5 fruit fly cellular contexts compared by ENCODE assay signal in genomic region chrX:11792415-11793328, dm6.
TF ChIP-seq lines count a peak whose summit lies in the region.

Gene CkIIbeta (plus strand): TSS chrX:11792533.

- TF ChIP-seq CTCF in whole organism, embryonic (GFP tag; optimal IDR thresholded peaks at IDR 0.05; lab: Kevin White, UChicago) = no peak

TF ChIP-seq in whole organism, adult, 20 proteins besides CTCF, POLR2A, EP300 and RAD21 (continues in another document):
- TF ChIP-seq CG5204 (GFP tag; optimal IDR thresholded peaks at IDR 0.05; lab: Kevin White, UChicago) = no peak
- peak; percentile 53 for TF ChIP-seq CG7101 (tag; optimal IDR thresholded peaks at IDR 0.05; lab: Kevin White, UChicago)
- TF ChIP-seq kay (GFP tag; lab: Kevin White, UChicago; ENCODE audit: borderline replicate concordance) = no peak
- TF ChIP-seq CG7045 (GFP tag; optimal IDR thresholded peaks at IDR 0.05; lab: Kevin White, UChicago) = no peak
- peak; percentile 13 for TF ChIP-seq bab1 (GFP tag; optimal IDR thresholded peaks at IDR 0.05; lab: Kevin White, UChicago)
- no peak for TF ChIP-seq Clk (GFP tag; optimal IDR thresholded peaks at IDR 0.05; lab: Kevin White, UChicago)
- peak; percentile 45 for TF ChIP-seq Mnt (GFP tag; optimal IDR thresholded peaks at IDR 0.05; lab: Kevin White, UChicago)
- TF ChIP-seq toe (GFP tag; optimal IDR thresholded peaks at IDR 0.05; lab: Kevin White, UChicago) = no peak
- TF ChIP-seq cnc (optimal IDR thresholded peaks at IDR 0.05; lab: Kevin White, UChicago) = no peak
- TF ChIP-seq CG1620 (GFP tag; optimal IDR thresholded peaks at IDR 0.05; lab: Kevin White, UChicago) = peak; percentile 75
- TF ChIP-seq tj (GFP tag; optimal IDR thresholded peaks at IDR 0.05; lab: Kevin White, UChicago) = no peak
- no peak for TF ChIP-seq CG12768 (GFP tag; optimal IDR thresholded peaks at IDR 0.05; lab: Kevin White, UChicago)
- peak; percentile 74 for TF ChIP-seq ovo (GFP tag; optimal IDR thresholded peaks at IDR 0.05; lab: Kevin White, UChicago)
- TF ChIP-seq CG33017 (tag; optimal IDR thresholded peaks at IDR 0.05; lab: Kevin White, UChicago) = no peak
- no peak for TF ChIP-seq cic (GFP tag; optimal IDR thresholded peaks at IDR 0.05; lab: Kevin White, UChicago)
- peak; percentile 21 for TF ChIP-seq CG11617 (GFP tag; optimal IDR thresholded peaks at IDR 0.05; lab: Kevin White, UChicago)
- peak; percentile 75 for TF ChIP-seq Crg-1 (GFP tag; optimal IDR thresholded peaks at IDR 0.05; lab: Kevin White, UChicago)
- TF ChIP-seq CG14711 (tag; optimal IDR thresholded peaks at IDR 0.05; lab: Kevin White, UChicago) = peak; percentile 16
- TF ChIP-seq Hr96 (GFP tag; optimal IDR thresholded peaks at IDR 0.05; lab: Kevin White, UChicago) = no peak

TF ChIP-seq in whole organism, embryonic, 481 proteins besides CTCF, POLR2A, EP300 and RAD21 (continues in another document):
- TF ChIP-seq HLH54F (GFP tag; optimal IDR thresholded peaks at IDR 0.05; lab: Kevin White, UChicago) = peak; percentile 59
- TF ChIP-seq dpn (GFP tag; optimal IDR thresholded peaks at IDR 0.05; lab: Kevin White, UChicago) = peak; percentile 49 to 67
- TF ChIP-seq GATAe (GFP tag; conservative IDR thresholded peaks at IDR 0.05; lab: Robert Waterston, UW) = no peak
- no peak for TF ChIP-seq dimm (GFP tag; IDR thresholded peaks at IDR 0.05; lab: Robert Waterston, UW)
- TF ChIP-seq tll (GFP tag; optimal IDR thresholded peaks at IDR 0.05; lab: Kevin White, UChicago) = peak in 1 of 2 experiments; percentile 61
- TF ChIP-seq CG9437 (GFP tag; optimal IDR thresholded peaks at IDR 0.05; lab: Kevin White, UChicago) = peak; percentile 0
- TF ChIP-seq Hmx (GFP tag; optimal IDR thresholded peaks at IDR 0.05; lab: Kevin White, UChicago) = no peak
- TF ChIP-seq CG13775 (GFP tag; optimal IDR thresholded peaks at IDR 0.05; lab: Kevin White, UChicago) = peak; percentile 36
- peak; percentile 93 for TF ChIP-seq HLH4C (GFP tag; IDR thresholded peaks at IDR 0.05; lab: Robert Waterston, UW; ENCODE audit: partially characterized antibody)
- no peak; the same call in 1 of the 2 replicates for TF ChIP-seq slbo (GFP tag; IDR thresholded peaks at IDR 0.05; lab: Robert Waterston, UW)
- TF ChIP-seq CG2116 (GFP tag; optimal IDR thresholded peaks at IDR 0.05; lab: Kevin White, UChicago) = peak; percentile 98
- TF ChIP-seq amos (GFP tag; IDR thresholded peaks at IDR 0.05; lab: Robert Waterston, UW; ENCODE audit: partially characterized antibody) = peak; percentile 98
- TF ChIP-seq CG7963 (GFP tag; IDR thresholded peaks at IDR 0.05; lab: Robert Waterston, UW; ENCODE audit: partially characterized antibody) = peak; percentile 94
- TF ChIP-seq MBD-R2 (GFP tag; IDR thresholded peaks at IDR 0.05; lab: Robert Waterston, UW) = peak; percentile 58
- no peak for TF ChIP-seq usp (GFP tag; optimal IDR thresholded peaks at IDR 0.05; lab: Kevin White, UChicago)
- no peak for TF ChIP-seq NK7.1 (GFP tag; optimal IDR thresholded peaks at IDR 0.05; lab: Kevin White, UChicago)
- TF ChIP-seq pros (GFP tag; optimal IDR thresholded peaks at IDR 0.05; lab: Kevin White, UChicago) = no peak
- TF ChIP-seq emc (GFP tag; optimal IDR thresholded peaks at IDR 0.05; lab: Kevin White, UChicago) = no peak

TF ChIP-seq in whole organism, prepupa, 60 proteins besides CTCF, POLR2A, EP300 and RAD21 (continues in another document):
- peak; percentile 83 for TF ChIP-seq Eip78C (GFP tag; lab: Kevin White, UChicago)
- TF ChIP-seq Hr39 (GFP tag; optimal IDR thresholded peaks at IDR 0.05; lab: Kevin White, UChicago) = peak; percentile 50
- peak; percentile 23 for TF ChIP-seq lz (GFP tag; optimal IDR thresholded peaks at IDR 0.05; lab: Kevin White, UChicago)
- TF ChIP-seq CG16779 (tag; optimal IDR thresholded peaks at IDR 0.05; lab: Kevin White, UChicago) = peak; percentile 31
- TF ChIP-seq CG11762 (GFP tag; optimal IDR thresholded peaks at IDR 0.05; lab: Kevin White, UChicago; ENCODE audit: insufficient read depth) = no peak
- peak; percentile 17 for TF ChIP-seq dsx (GFP tag; optimal IDR thresholded peaks at IDR 0.05; lab: Kevin White, UChicago; ENCODE audit: poor library complexity, severe bottlenecking)
- TF ChIP-seq CG6163 (GFP tag; IDR thresholded peaks at IDR 0.05; lab: Robert Waterston, UW) = no peak
- peak; percentile 1 for TF ChIP-seq vri (GFP tag; optimal IDR thresholded peaks at IDR 0.05; lab: Kevin White, UChicago)
- no peak for TF ChIP-seq CG11902 (GFP tag; optimal IDR thresholded peaks at IDR 0.05; lab: Kevin White, UChicago)
- peak; percentile 10 for TF ChIP-seq Sox102F (GFP tag; optimal IDR thresholded peaks at IDR 0.05; lab: Kevin White, UChicago)
- peak; percentile 1 for TF ChIP-seq CG10631 (GFP tag; optimal IDR thresholded peaks at IDR 0.05; lab: Kevin White, UChicago)
- peak; percentile 39 for TF ChIP-seq esn (GFP tag; optimal IDR thresholded peaks at IDR 0.05; lab: Kevin White, UChicago)
- no peak for TF ChIP-seq fd85E (GFP tag; optimal IDR thresholded peaks at IDR 0.05; lab: Kevin White, UChicago)
- TF ChIP-seq Met (GFP tag; optimal IDR thresholded peaks at IDR 0.05; lab: Kevin White, UChicago) = no peak
- peak; percentile 44 for TF ChIP-seq Sox14 (GFP tag; optimal IDR thresholded peaks at IDR 0.05; lab: Kevin White, UChicago)
- TF ChIP-seq CG3919 (GFP tag; optimal IDR thresholded peaks at IDR 0.05; lab: Kevin White, UChicago) = peak; percentile 30
- peak; percentile 20 for TF ChIP-seq OdsH (GFP tag; optimal IDR thresholded peaks at IDR 0.05; lab: Kevin White, UChicago)
- TF ChIP-seq CG6276 (GFP tag; optimal IDR thresholded peaks at IDR 0.05; lab: Kevin White, UChicago) = peak; percentile 1
- TF ChIP-seq cyc (GFP tag; optimal IDR thresholded peaks at IDR 0.05; lab: Kevin White, UChicago) = peak; percentile 17

TF ChIP-seq in whole organism, pupa, 21 proteins besides CTCF, POLR2A, EP300 and RAD21:
- TF ChIP-seq CG32121 (GFP tag; IDR thresholded peaks at IDR 0.05; lab: Robert Waterston, UW) = no peak
- TF ChIP-seq CG34367 (tag; optimal IDR thresholded peaks at IDR 0.05; lab: Kevin White, UChicago) = no peak
- TF ChIP-seq CG12605 (GFP tag; IDR thresholded peaks at IDR 0.05; lab: Robert Waterston, UW) = 0 out of 2 replicates have a peak, but pooled peaks have one; percentile 5
- peak; percentile 29 for TF ChIP-seq CG14655 (GFP tag; optimal IDR thresholded peaks at IDR 0.05; lab: Kevin White, UChicago)
TF ChIP-seq in whole organism, pupa: peak in this region for 2.

TF ChIP-seq in whole organism, wandering third instar larva, 38 proteins besides CTCF, POLR2A, EP300 and RAD21 (continues in another document):
- TF ChIP-seq ey (GFP tag; optimal IDR thresholded peaks at IDR 0.05; lab: Kevin White, UChicago) (peak; percentile 2), usp (GFP tag; optimal IDR thresholded peaks at IDR 0.05; lab: Kevin White, UChicago) (no peak), GATAd (GFP tag; optimal IDR thresholded peaks at IDR 0.05; lab: Kevin White, UChicago) (no peak), lola (GFP tag; optimal IDR thresholded peaks at IDR 0.05; lab: Kevin White, UChicago) (no peak), Myc (optimal IDR thresholded peaks at IDR 0.05; lab: Kevin White, UChicago) (no peak), tai (GFP tag; optimal IDR thresholded peaks at IDR 0.05; lab: Kevin White, UChicago) (peak; percentile 80), CG32264 (GFP tag; optimal IDR thresholded peaks at IDR 0.05; lab: Kevin White, UChicago) (no peak), foxo (GFP tag; optimal IDR thresholded peaks at IDR 0.05; lab: Kevin White, UChicago) (peak in 1 of 2 experiments; percentile 60), jim (GFP tag; optimal IDR thresholded peaks at IDR 0.05; lab: Kevin White, UChicago) (no peak), Hnf4 (GFP tag; optimal IDR thresholded peaks at IDR 0.05; lab: Kevin White, UChicago) (peak; percentile 70), brk (GFP tag; optimal IDR thresholded peaks at IDR 0.05; lab: Kevin White, UChicago) (no peak), Rel (GFP tag; optimal IDR thresholded peaks at IDR 0.05; lab: Kevin White, UChicago) (no peak), Rel (tag; optimal IDR thresholded peaks at IDR 0.05; lab: Kevin White, UChicago) (peak; percentile 20), woc (GFP tag; optimal IDR thresholded peaks at IDR 0.05; lab: Kevin White, UChicago) (peak; percentile 38), N (GFP tag; optimal IDR thresholded peaks at IDR 0.05; lab: Kevin White, UChicago) (peak; percentile 74), psq (GFP tag; optimal IDR thresholded peaks at IDR 0.05; lab: Kevin White, UChicago) (peak; percentile 65), dsf (GFP tag; optimal IDR thresholded peaks at IDR 0.05; lab: Kevin White, UChicago; ENCODE audit: borderline replicate concordance) (peak; percentile 43), sv (GFP tag; optimal IDR thresholded peaks at IDR 0.05; lab: Kevin White, UChicago) (peak; percentile 12), fru (GFP tag; optimal IDR thresholded peaks at IDR 0.05; lab: Kevin White, UChicago) (peak; percentile 58), CG9705 (GFP tag; optimal IDR thresholded peaks at IDR 0.05; lab: Kevin White, UChicago) (peak; percentile 12), Dfd (GFP tag; optimal IDR thresholded peaks at IDR 0.05; lab: Kevin White, UChicago) (no peak), dmrt93B (GFP tag; optimal IDR thresholded peaks at IDR 0.05; lab: Kevin White, UChicago) (peak; percentile 33), OdsH (GFP tag; optimal IDR thresholded peaks at IDR 0.05; lab: Kevin White, UChicago) (no peak), dl (GFP tag; optimal IDR thresholded peaks at IDR 0.05; lab: Kevin White, UChicago; ENCODE audit: insufficient read depth in 1 of 2, partially characterized antibody in 2 of 2) (peak in 1 of 2 experiments; percentile 14), pan (optimal IDR thresholded peaks at IDR 0.05; lab: Kevin White, UChicago) (no peak), Mio (GFP tag; optimal IDR thresholded peaks at IDR 0.05; lab: Kevin White, UChicago) (no peak), Hr78 (GFP tag; optimal IDR thresholded peaks at IDR 0.05; lab: Kevin White, UChicago) (no peak), rgr (GFP tag; optimal IDR thresholded peaks at IDR 0.05; lab: Kevin White, UChicago) (peak; percentile 36), Dif (GFP tag; optimal IDR thresholded peaks at IDR 0.05; lab: Kevin White, UChicago; ENCODE audit: partially characterized antibody) (no peak), Abd-B (GFP tag; optimal IDR thresholded peaks at IDR 0.05; lab: Kevin White, UChicago) (no peak), Hr83 (GFP tag; optimal IDR thresholded peaks at IDR 0.05; lab: Kevin White, UChicago; ENCODE audit: poor library complexity, severe bottlenecking) (peak; percentile 83), Jra (GFP tag; optimal IDR thresholded peaks at IDR 0.05; lab: Kevin White, UChicago) (peak; percentile 60), HLH106 (tag; optimal IDR thresholded peaks at IDR 0.05; lab: Kevin White, UChicago) (peak; percentile 30), Sp1 (GFP tag; optimal IDR thresholded peaks at IDR 0.05; lab: Kevin White, UChicago) (no peak), br (GFP tag; optimal IDR thresholded peaks at IDR 0.05; lab: Kevin White, UChicago) (peak; percentile 44), h (GFP tag; optimal IDR thresholded peaks at IDR 0.05; lab: Kevin White, UChicago) (peak; percentile 39), sage (GFP tag; optimal IDR thresholded peaks at IDR 0.05; lab: Kevin White, UChicago) (no peak)
